Worm (Caenorhabditis elegans) whole organism, L4/young adult: ENCODE measurements around the gene rpoa-1.

Source experiments
- W03F9.2 ChIP-seq: fragments of 150-350 bp; optimal IDR thresholded peaks from 2 replicates; lab custom pipeline; 2014; ENCODE audit warnings: missing biosample characterization, missing genetic modification characterization
- him-1 ChIP-seq: sonication (generic microtip); optimal IDR thresholded peaks from 2 replicates; lab custom pipeline; 2016; ENCODE audit warnings: missing genotype, missing genetic modification reagents, missing genetic modification characterization, missing compliant biosample characterization

- TF ChIP-seq him-1 (no peak), W03F9.2 (no peak)
Observed at ce11 chrII:13685581-13685980, 9.0 kb downstream of the rpoa-1 start.
